Fruit fly (Drosophila melanogaster): ENCODE data around the gene CG32204.
A peak's percentile ranks its signal among the peaks of the same experiment; 100 is the strongest.

DNA sequence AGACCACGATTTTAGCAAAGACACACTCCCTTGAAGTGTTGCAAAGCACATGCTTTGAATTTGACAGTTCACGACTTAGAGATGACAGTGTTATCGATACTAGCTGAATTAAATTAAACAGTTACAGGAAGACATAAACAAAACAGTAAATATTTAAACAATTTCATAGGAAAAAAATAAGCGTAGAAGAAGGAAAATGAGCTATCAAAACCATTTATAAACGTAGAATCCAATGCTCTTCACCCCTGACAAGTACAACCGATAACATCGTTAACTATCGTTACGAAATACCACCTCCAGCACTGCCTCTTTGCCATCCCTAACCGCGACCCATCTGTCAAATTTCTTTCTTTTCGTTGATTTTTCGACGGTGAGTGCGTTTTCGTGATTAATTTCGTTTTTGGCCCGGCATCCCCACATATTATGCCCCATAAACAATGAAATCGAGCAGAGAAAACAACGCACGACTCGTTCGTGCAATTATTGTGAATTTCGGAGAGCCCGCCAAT lies 47.0 kb downstream of the CG32204 start, which contains the start of gene RpL26:
- peak; percentile 77 for TF ChIP-seq fru (GFP tag; optimal IDR thresholded peaks at IDR 0.05)
- TF ChIP-seq lola (GFP tag; optimal IDR thresholded peaks at IDR 0.05) = no peak
- TF ChIP-seq Mio (GFP tag; optimal IDR thresholded peaks at IDR 0.05) = peak; percentile 56
- TF ChIP-seq Myc (optimal IDR thresholded peaks at IDR 0.05) = peak; percentile 24

Measured in whole organism, wandering third instar larva.